Worm (Caenorhabditis elegans) whole organism, young adult: Measurements from ENCODE around the gene F15B9.6.
A peak's percentile ranks its signal among the peaks of the same experiment; 100 is the strongest.

Experiments used
- B0019.2 ChIP-seq: fragments of 200-800 bp; sonication (Bioruptor generic); conservative IDR thresholded peaks from 2 replicates; pipeline ENCODE4 v1.3.6; 2022; ENCODE audit warnings: missing genetic modification reagents, missing genetic modification characterization, missing compliant biosample characterization
- B0035.1 ChIP-seq: sonication (generic microtip); optimal IDR thresholded peaks from 2 replicates; lab custom pipeline; 2016; ENCODE audit warnings: missing genetic modification characterization, mild to moderate bottlenecking, missing compliant biosample characterization, missing genotype, missing genetic modification reagents
- C17E4.6 ChIP-seq: fragments of 200-800 bp; sonication (Bioruptor generic); IDR thresholded peaks from 2 replicates; pipeline ENCODE4 v1.3.6; 2022; ENCODE audit warnings: missing genetic modification reagents, missing genetic modification characterization, missing compliant biosample characterization
- T07F8.4 ChIP-seq: sonication (generic microtip); optimal IDR thresholded peaks from 2 replicates; lab custom pipeline; 2016; ENCODE audit warnings: mild to moderate bottlenecking, missing genetic modification characterization, moderate library complexity, missing compliant biosample characterization
- T26A5.8 ChIP-seq: sonication (generic microtip); optimal IDR thresholded peaks from 2 replicates; lab custom pipeline; 2016; ENCODE audit warnings: missing genetic modification characterization, missing compliant biosample characterization
- Y53F4B.3 ChIP-seq: fragments of 200-800 bp; sonication (Bioruptor generic); IDR thresholded peaks from 2 replicates; pipeline ENCODE4 v1.3.6; 2022; ENCODE audit warnings: missing genetic modification reagents, missing genetic modification characterization, missing compliant biosample characterization
- Y53G8AR.9 ChIP-seq: fragments of 200-800 bp; sonication (Bioruptor generic); conservative IDR thresholded peaks from 2 replicates; pipeline ENCODE4 v1.3.6; 2022; ENCODE audit warnings: missing genetic modification reagents, missing genetic modification characterization, missing compliant biosample characterization
- Y67H2A.10 ChIP-seq: fragments of 200-800 bp; sonication (Bioruptor generic); conservative IDR thresholded peaks from 2 replicates; pipeline ENCODE4 v1.3.6; 2022; ENCODE audit warnings: missing genetic modification reagents, missing genetic modification characterization, missing compliant biosample characterization
- ZK185.1 ChIP-seq: sonication (generic microtip); optimal IDR thresholded peaks from 2 replicates; lab custom pipeline; 2016; ENCODE audit warnings: mild to moderate bottlenecking, missing genetic modification characterization, missing compliant biosample characterization; ENCODE audit not compliant: poor library complexity, severe bottlenecking
- atf-7 ChIP-seq: sonication (generic microtip); optimal IDR thresholded peaks from 2 replicates; lab custom pipeline; 2017; ENCODE audit warnings: mild to moderate bottlenecking, missing genetic modification characterization, missing compliant biosample characterization
- attf-3 ChIP-seq: fragments of 200-800 bp; sonication (Bioruptor generic); conservative IDR thresholded peaks from 2 replicates; pipeline ENCODE4 v1.3.6; 2022; ENCODE audit warnings: missing genetic modification reagents, missing genetic modification characterization, missing compliant biosample characterization
- bed-2 ChIP-seq: fragments of 200-800 bp; sonication (Bioruptor generic); IDR thresholded peaks from 2 replicates; pipeline ENCODE4 v1.3.6; 2022; ENCODE audit warnings: missing genetic modification reagents, missing genetic modification characterization, missing compliant biosample characterization
- cebp-1 ChIP-seq, 2 experiments: fragments of 200-800 bp in 1 of 2; sonication (Bioruptor generic) in 1 of 2; sonication (generic microtip) in 1 of 2; IDR thresholded peaks in 1 of 2; optimal IDR thresholded peaks in 1 of 2; 2 replicates each; pipeline versions ENCODE4 v1.3.6 to Lab custom; 2017 to 2022; ENCODE audit warnings: missing compliant biosample characterization in 2 of 2, missing genetic modification characterization in 2 of 2, mild to moderate bottlenecking in 1 of 2, missing genetic modification reagents in 1 of 2, moderate library complexity in 1 of 2
- cebp-2 ChIP-seq: fragments of 200-800 bp; sonication (Bioruptor generic); IDR thresholded peaks from 2 replicates; pipeline ENCODE4 v1.3.6; 2022; ENCODE audit warnings: missing genetic modification characterization, missing compliant biosample characterization
- ceh-40 ChIP-seq: fragments of 200-800 bp; sonication (Bioruptor generic); IDR thresholded peaks from 2 replicates; pipeline ENCODE4 v1.3.6; 2022; ENCODE audit warnings: missing genetic modification characterization, missing compliant biosample characterization
- ceh-91 ChIP-seq: fragments of 200-800 bp; sonication (Bioruptor generic); IDR thresholded peaks from 2 replicates; pipeline ENCODE4 v1.3.6; 2022; ENCODE audit warnings: missing genetic modification reagents, missing genetic modification characterization, missing compliant biosample characterization
- dpl-1 ChIP-seq: fragments of 150-350 bp; optimal IDR thresholded peaks from 2 replicates; lab custom pipeline; 2014; ENCODE audit warnings: missing biosample characterization, missing genetic modification reagents, missing genetic modification characterization
- efl-1 ChIP-seq: fragments of 150-350 bp; optimal IDR thresholded peaks from 2 replicates; lab custom pipeline; 2014; ENCODE audit warnings: missing biosample characterization, missing genetic modification reagents, missing genetic modification characterization
- egl-44 ChIP-seq: fragments of 200-800 bp; sonication (Bioruptor generic); IDR thresholded peaks from 2 replicates; pipeline ENCODE4 v1.3.6; 2022; ENCODE audit warnings: missing genetic modification reagents, missing genetic modification characterization, missing compliant biosample characterization
- ets-4 ChIP-seq: fragments of 200-800 bp; sonication (Bioruptor generic); optimal IDR thresholded peaks from 2 replicates; lab custom pipeline; 2018; ENCODE audit warnings: mild to moderate bottlenecking, missing genetic modification characterization, missing compliant biosample characterization
- fkh-3 ChIP-seq: sonication (generic microtip); optimal IDR thresholded peaks from 2 replicates; lab custom pipeline; 2016; ENCODE audit warnings: mild to moderate bottlenecking, missing genetic modification characterization, missing compliant biosample characterization
- gei-17 ChIP-seq: fragments of 200-800 bp; sonication (Bioruptor generic); optimal IDR thresholded peaks from 2 replicates; lab custom pipeline; 2018; ENCODE audit warnings: mild to moderate bottlenecking, missing genetic modification characterization, missing compliant biosample characterization
- him-1 ChIP-seq: sonication (generic microtip); optimal IDR thresholded peaks from 2 replicates; lab custom pipeline; 2016; ENCODE audit warnings: missing genotype, missing genetic modification reagents, missing genetic modification characterization, missing compliant biosample characterization
- hlh-12 ChIP-seq: sonication (generic microtip); optimal IDR thresholded peaks from 2 replicates; lab custom pipeline; 2016; ENCODE audit warnings: missing genetic modification characterization, missing compliant biosample characterization
- hlh-26 ChIP-seq: fragments of 200-800 bp; sonication (Bioruptor generic); conservative IDR thresholded peaks from 2 replicates; pipeline ENCODE4 v1.3.6; 2022; ENCODE audit warnings: missing genetic modification reagents, missing genetic modification characterization, missing compliant biosample characterization
- hrde-1 ChIP-seq: sonication (generic microtip); optimal IDR thresholded peaks from 2 replicates; lab custom pipeline; 2016; ENCODE audit warnings: missing genetic modification characterization, mild to moderate bottlenecking, missing compliant biosample characterization, moderate library complexity, missing genotype, missing genetic modification reagents, borderline replicate concordance
- lag-1 ChIP-seq: fragments of 200-800 bp; sonication (Bioruptor generic); IDR thresholded peaks from 2 replicates; pipeline ENCODE4 v1.3.6; 2022; ENCODE audit warnings: missing genetic modification reagents, missing genetic modification characterization, missing compliant biosample characterization
- let-607 ChIP-seq, 2 experiments: fragments of 200-800 bp in 1 of 2; sonication (Bioruptor generic) in 1 of 2; sonication (generic microtip) in 1 of 2; optimal IDR thresholded peaks; 2 replicates each; lab custom pipeline; 2016 to 2018; ENCODE audit warnings: mild to moderate bottlenecking in 2 of 2, missing compliant biosample characterization in 2 of 2, missing genetic modification characterization in 2 of 2, moderate library complexity in 2 of 2, missing genotype in 1 of 2
- lin-35 ChIP-seq, 3 experiments: fragments of 150-350 bp in 2 of 3; sonication (generic microtip) in 1 of 3; optimal IDR thresholded peaks; 2 replicates each; lab custom pipeline; 2014 to 2018; ENCODE audit warnings: missing biosample characterization in 3 of 3, missing genetic modification characterization in 3 of 3, missing genetic modification reagents in 3 of 3
- lin-40 ChIP-seq: sonication (generic microtip); optimal IDR thresholded peaks from 2 replicates; lab custom pipeline; 2016; ENCODE audit warnings: missing genetic modification characterization, mild to moderate bottlenecking, missing compliant biosample characterization, missing genotype, missing genetic modification reagents
- lin-54 ChIP-seq: fragments of 200-800 bp; sonication (Bioruptor generic); optimal IDR thresholded peaks from 2 replicates; lab custom pipeline; 2018; ENCODE audit warnings: mild to moderate bottlenecking, missing genetic modification characterization, missing compliant biosample characterization
- lsl-1 ChIP-seq: fragments of 200-800 bp; sonication (Bioruptor generic); optimal IDR thresholded peaks from 2 replicates; lab custom pipeline; 2018; ENCODE audit warnings: mild to moderate bottlenecking, missing genetic modification characterization, moderate library complexity, missing compliant biosample characterization
- madf-10 ChIP-seq: sonication (generic microtip); optimal IDR thresholded peaks from 2 replicates; lab custom pipeline; 2016; ENCODE audit warnings: mild to moderate bottlenecking, missing genetic modification characterization, missing compliant biosample characterization
- madf-6 ChIP-seq: fragments of 200-800 bp; sonication (Bioruptor generic); IDR thresholded peaks from 2 replicates; pipeline ENCODE4 v1.3.6; 2022; ENCODE audit warnings: missing genetic modification reagents, missing genetic modification characterization, missing compliant biosample characterization
- nfya-1 ChIP-seq: sonication (generic microtip); optimal IDR thresholded peaks from 2 replicates; lab custom pipeline; 2017; ENCODE audit warnings: antibody characterized with exemption, missing compliant biosample characterization, missing genetic modification characterization, borderline replicate concordance; ENCODE audit not compliant: insufficient read depth
- nhr-179 ChIP-seq: sonication (generic microtip); optimal IDR thresholded peaks from 2 replicates; lab custom pipeline; 2016; ENCODE audit warnings: mild to moderate bottlenecking, missing genetic modification characterization, missing compliant biosample characterization
- nhr-90 ChIP-seq: sonication (generic microtip); optimal IDR thresholded peaks from 2 replicates; lab custom pipeline; 2016; ENCODE audit warnings: missing genotype, mild to moderate bottlenecking, missing genetic modification characterization, missing compliant biosample characterization
- rec-8 ChIP-seq, 2 experiments: sonication (generic microtip); optimal IDR thresholded peaks; 2 replicates each; lab custom pipeline; 2016; ENCODE audit warnings: mild to moderate bottlenecking in 2 of 2, missing genetic modification characterization in 2 of 2, missing genetic modification reagents in 2 of 2, missing genotype in 2 of 2, missing biosample characterization in 1 of 2, missing compliant biosample characterization in 1 of 2, moderate library complexity in 1 of 2
- snpc-1.1 ChIP-seq: sonication (generic microtip); optimal IDR thresholded peaks from 2 replicates; lab custom pipeline; 2017; ENCODE audit warnings: missing genetic modification characterization, mild to moderate bottlenecking, missing compliant biosample characterization, antibody characterized with exemption, moderate library complexity, missing genotype, missing genetic modification reagents; ENCODE audit not compliant: insufficient read depth
- snpc-4 ChIP-seq, 5 experiments: fragments of 150-350 bp in 1 of 5; sonication (generic microtip) in 4 of 5; optimal IDR thresholded peaks; 2 replicates each; lab custom pipeline; 2014 to 2018; ENCODE audit warnings: missing genetic modification characterization in 5 of 5, missing biosample characterization in 3 of 5, antibody characterized with exemption in 2 of 5, mild to moderate bottlenecking in 2 of 5, missing compliant biosample characterization in 2 of 5, missing genotype in 2 of 5, moderate library complexity in 2 of 5, missing genetic modification reagents in 1 of 5
- tbx-9 ChIP-seq: sonication (generic microtip); optimal IDR thresholded peaks from 2 replicates; lab custom pipeline; 2016; ENCODE audit warnings: borderline replicate concordance, missing genetic modification characterization, inconsistent platforms, missing compliant biosample characterization
- unc-62 ChIP-seq: fragments of 150-350 bp; optimal IDR thresholded peaks from 2 replicates; lab custom pipeline; 2014; ENCODE audit warnings: missing biosample characterization, missing genetic modification reagents, missing genetic modification characterization
- xnd-1 ChIP-seq: sonication (generic microtip); optimal IDR thresholded peaks from 2 replicates; lab custom pipeline; 2016; ENCODE audit warnings: missing genotype, missing genetic modification reagents, missing genetic modification characterization, missing compliant biosample characterization
- zim-3 ChIP-seq: sonication (generic microtip); optimal IDR thresholded peaks from 2 replicates; lab custom pipeline; 2017; ENCODE audit warnings: mild to moderate bottlenecking, missing genetic modification characterization, moderate library complexity, missing compliant biosample characterization
- ztf-22 ChIP-seq: fragments of 200-800 bp; sonication (Bioruptor generic); optimal IDR thresholded peaks from 2 replicates; lab custom pipeline; 2018; ENCODE audit warnings: mild to moderate bottlenecking, missing genetic modification characterization, moderate library complexity, missing compliant biosample characterization
- ztf-26 ChIP-seq: sonication (generic microtip); optimal IDR thresholded peaks from 2 replicates; lab custom pipeline; 2017; ENCODE audit warnings: missing genetic modification characterization, missing compliant biosample characterization
- ztf-3 ChIP-seq: fragments of 200-800 bp; sonication (Bioruptor generic); optimal IDR thresholded peaks from 2 replicates; lab custom pipeline; 2018; ENCODE audit warnings: mild to moderate bottlenecking, missing genetic modification characterization, missing compliant biosample characterization

The F15B9.6 gene

DNA sequence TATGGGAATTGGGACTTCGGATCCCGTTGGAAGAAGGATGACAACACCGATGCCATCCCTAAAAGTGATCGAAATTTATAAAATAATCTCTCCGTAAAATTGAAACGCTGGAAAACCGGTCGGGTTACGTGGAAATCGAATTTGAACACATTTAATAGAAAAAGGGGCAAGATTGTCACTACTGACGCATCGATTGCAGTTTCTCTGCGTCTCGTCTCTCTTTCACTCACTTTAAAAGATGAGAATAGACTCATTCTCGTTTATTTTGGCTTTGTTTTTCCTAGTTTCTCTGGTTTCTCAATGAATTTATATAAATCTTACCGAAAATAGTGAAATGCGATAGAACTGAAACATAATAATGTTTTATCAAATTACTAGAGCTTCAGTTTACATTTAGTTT, 27.7 kb downstream of the F15B9.6 start, which contains the start of gene scyl-1 (continued):
- no peak for TF ChIP-seq T07F8.4
- TF ChIP-seq lag-1 (GFP tag; lab: Robert Waterston, UW), result no peak
- TF ChIP-seq hlh-12, result no peak
- no peak for TF ChIP-seq hrde-1 (tag; lab: Kevin White, UChicago)
- no peak for TF ChIP-seq madf-6 (GFP tag; lab: Robert Waterston, UW)
- TF ChIP-seq atf-7 (tag; lab: Kevin White, UChicago), result no peak
- TF ChIP-seq cebp-2, result no peak
- TF ChIP-seq lin-54 (GFP tag; lab: Kevin White, UChicago), result peak; percentile 62
- TF ChIP-seq ZK185.1 (tag; lab: Kevin White, UChicago), result peak; percentile 63
- no peak for TF ChIP-seq lsl-1 (GFP tag; lab: Kevin White, UChicago)
- no peak for TF ChIP-seq madf-10 (tag; lab: Kevin White, UChicago)
- 0 out of 2 replicates have a peak, but pooled peaks have one; percentile 55 for TF ChIP-seq Y53G8AR.9
- TF ChIP-seq rec-8 (tag; optimal IDR thresholded peaks at IDR 0.05; lab: Kevin White, UChicago), result no peak
- no peak for TF ChIP-seq B0035.1
- no peak for TF ChIP-seq unc-62 (GFP tag; lab: Kevin White, UChicago)
- TF ChIP-seq Y53F4B.3 (GFP tag; lab: Robert Waterston, UW), result no peak
- no peak for TF ChIP-seq hlh-26 (GFP tag; lab: Robert Waterston, UW)
- TF ChIP-seq snpc-4 (GFP tag; optimal IDR thresholded peaks at IDR 0.05; lab: Kevin White, UChicago), result no peak
- TF ChIP-seq snpc-4 (tag; optimal IDR thresholded peaks at IDR 0.05; lab: Kevin White, UChicago), result peak in 3 of 4 experiments; percentile 27 to 54 (median 31)
- no peak for TF ChIP-seq xnd-1 (tag; lab: Kevin White, UChicago)
- no peak for TF ChIP-seq efl-1 (GFP tag; lab: Kevin White, UChicago)
- TF ChIP-seq nhr-90 (tag; lab: Kevin White, UChicago), result no peak
- peak in 1 of 2 experiments; percentile 66 for TF ChIP-seq let-607 (tag; optimal IDR thresholded peaks at IDR 0.05; lab: Kevin White, UChicago)
- no peak for TF ChIP-seq ztf-26 (tag; lab: Kevin White, UChicago)
- TF ChIP-seq egl-44 (GFP tag; lab: Robert Waterston, UW), result no peak
- TF ChIP-seq ztf-3, result no peak
- TF ChIP-seq B0019.2 (GFP tag; lab: Robert Waterston, UW), result no peak
- no peak for TF ChIP-seq gei-17 (GFP tag; lab: Kevin White, UChicago)
- peak; percentile 78 for TF ChIP-seq lin-40 (tag; lab: Kevin White, UChicago)
- no peak for TF ChIP-seq zim-3 (tag; lab: Kevin White, UChicago)
- TF ChIP-seq him-1 (tag; lab: Kevin White, UChicago), result no peak
- no peak for TF ChIP-seq Y67H2A.10 (GFP tag; lab: Robert Waterston, UW)
- no peak for TF ChIP-seq nfya-1 (tag; lab: Kevin White, UChicago)
- no peak for TF ChIP-seq cebp-1 (GFP tag; IDR thresholded peaks at IDR 0.05; lab: Robert Waterston, UW)
- no peak for TF ChIP-seq cebp-1 (tag; optimal IDR thresholded peaks at IDR 0.05; lab: Kevin White, UChicago)
- TF ChIP-seq attf-3 (GFP tag; lab: Robert Waterston, UW), result peak; percentile 37; the same call in 1 of the 2 replicates
- TF ChIP-seq dpl-1 (GFP tag; lab: Kevin White, UChicago), result no peak
- peak in 1 of 3 experiments; percentile 89 for TF ChIP-seq lin-35 (GFP tag; optimal IDR thresholded peaks at IDR 0.05; lab: Kevin White, UChicago)
- TF ChIP-seq ceh-40 (GFP tag; lab: Robert Waterston, UW), result no peak
- no peak for TF ChIP-seq tbx-9 (tag; lab: Kevin White, UChicago)
- no peak for TF ChIP-seq fkh-3
- no peak for TF ChIP-seq T26A5.8 (tag; lab: Kevin White, UChicago)
- no peak for TF ChIP-seq C17E4.6 (GFP tag; lab: Robert Waterston, UW)
- no peak for TF ChIP-seq bed-2 (GFP tag; lab: Robert Waterston, UW)
- TF ChIP-seq ets-4 (GFP tag; lab: Kevin White, UChicago), result no peak
- TF ChIP-seq ztf-22 (GFP tag; lab: Kevin White, UChicago), result no peak
- TF ChIP-seq snpc-1.1 (tag; lab: Kevin White, UChicago), result no peak
- TF ChIP-seq ceh-91, result no peak
- no peak for TF ChIP-seq nhr-179 (tag; lab: Kevin White, UChicago)
